Worm (Caenorhabditis elegans) whole organism, L4 larva: Measurements from ENCODE around the gene mrpl-4.

Experiments used
- F10B5.3 ChIP-seq: sonication (generic microtip); optimal IDR thresholded peaks from 2 replicates; lab custom pipeline; 2016; ENCODE audit warnings: mild to moderate bottlenecking, missing genetic modification characterization, missing compliant biosample characterization
- F26F4.8 ChIP-seq: fragments of 200-800 bp; sonication (Bioruptor generic); conservative IDR thresholded peaks from 2 replicates; pipeline ENCODE4 v1.3.6; 2022; ENCODE audit warnings: missing genetic modification characterization, missing compliant biosample characterization
- F49E8.2 ChIP-seq: sonication (generic microtip); optimal IDR thresholded peaks from 2 replicates; lab custom pipeline; 2016; ENCODE audit warnings: missing compliant biosample characterization, mild to moderate bottlenecking, missing genetic modification characterization, borderline replicate concordance
- T20F7.1 ChIP-seq: fragments of 200-800 bp; sonication (Bioruptor generic); optimal IDR thresholded peaks from 2 replicates; lab custom pipeline; 2018; ENCODE audit warnings: mild to moderate bottlenecking, missing genetic modification characterization, missing compliant biosample characterization
- ZK337.2 ChIP-seq: fragments of 200-800 bp; sonication (Bioruptor generic); IDR thresholded peaks from 2 replicates; pipeline ENCODE4 v1.3.6; 2022; ENCODE audit warnings: missing genetic modification reagents, missing genetic modification characterization, missing compliant biosample characterization
- arid-1 ChIP-seq: fragments of 200-800 bp; sonication (Bioruptor generic); conservative IDR thresholded peaks from 2 replicates; pipeline ENCODE4 v1.3.6; 2022; ENCODE audit warnings: missing genetic modification reagents, missing genetic modification characterization, missing compliant biosample characterization
- ceh-32 ChIP-seq: sonication (generic microtip); optimal IDR thresholded peaks from 2 replicates; lab custom pipeline; 2016; ENCODE audit warnings: mild to moderate bottlenecking, missing genetic modification characterization, missing compliant biosample characterization; ENCODE audit not compliant: poor library complexity
- daf-19 ChIP-seq: fragments of 200-800 bp; sonication (Bioruptor generic); conservative IDR thresholded peaks from 2 replicates; pipeline ENCODE4 v1.3.6; 2022; ENCODE audit warnings: missing genetic modification characterization, missing compliant biosample characterization
- dmd-6 ChIP-seq: fragments of 200-800 bp; sonication (Bioruptor generic); IDR thresholded peaks from 2 replicates; pipeline ENCODE4 v1.3.6; 2022; ENCODE audit warnings: missing genetic modification reagents, missing genetic modification characterization, missing compliant biosample characterization
- dmd-8 ChIP-seq: fragments of 200-800 bp; sonication (Bioruptor generic); IDR thresholded peaks from 2 replicates; pipeline ENCODE4 v1.3.6; 2022; ENCODE audit warnings: missing genetic modification characterization, missing compliant biosample characterization
- dmd-9 ChIP-seq: fragments of 200-800 bp; sonication (Bioruptor generic); IDR thresholded peaks from 2 replicates; pipeline ENCODE4 v1.3.6; 2022; ENCODE audit warnings: missing genetic modification reagents, missing genetic modification characterization, missing compliant biosample characterization
- dpl-1 ChIP-seq: fragments of 150-350 bp; optimal IDR thresholded peaks from 2 replicates; lab custom pipeline; 2014; ENCODE audit warnings: missing biosample characterization, missing genetic modification reagents, missing genetic modification characterization
- fos-1 ChIP-seq: fragments of 150-350 bp; optimal IDR thresholded peaks from 2 replicates; lab custom pipeline; 2014; ENCODE audit warnings: missing biosample characterization, missing genetic modification characterization
- hlh-11 ChIP-seq: fragments of 200-800 bp; sonication (Bioruptor generic); optimal IDR thresholded peaks from 2 replicates; lab custom pipeline; 2018; ENCODE audit warnings: mild to moderate bottlenecking, missing genetic modification characterization, missing compliant biosample characterization
- lim-7 ChIP-seq: fragments of 200-800 bp; sonication (Bioruptor generic); IDR thresholded peaks from 2 replicates; pipeline ENCODE4 v1.3.6; 2022; ENCODE audit warnings: missing genetic modification characterization, missing compliant biosample characterization
- lin-1 ChIP-seq: fragments of 200-800 bp; sonication (Bioruptor generic); IDR thresholded peaks from 2 replicates; pipeline ENCODE4 v1.3.6; 2022; ENCODE audit warnings: missing genetic modification reagents, missing genetic modification characterization, missing compliant biosample characterization
- lin-15B ChIP-seq: fragments of 150-350 bp; sonication (generic microtip); optimal IDR thresholded peaks from 3 replicates; lab custom pipeline; 2014; ENCODE audit warnings: missing biosample characterization, missing genetic modification characterization
- lin-38 ChIP-seq: fragments of 200-800 bp; sonication (Bioruptor generic); IDR thresholded peaks from 2 replicates; pipeline ENCODE4 v1.3.6; 2022; ENCODE audit warnings: missing genetic modification reagents, missing genetic modification characterization, missing compliant biosample characterization
- lir-3 ChIP-seq: sonication (generic microtip); optimal IDR thresholded peaks from 2 replicates; lab custom pipeline; 2016; ENCODE audit warnings: mild to moderate bottlenecking, missing genetic modification characterization, missing compliant biosample characterization
- mdt-29 ChIP-seq: fragments of 200-800 bp; sonication (Bioruptor generic); IDR thresholded peaks from 2 replicates; pipeline ENCODE4 v1.3.6; 2022; ENCODE audit warnings: missing genetic modification reagents, missing genetic modification characterization, missing compliant biosample characterization
- mep-1 ChIP-seq: fragments of 150-350 bp; sonication (generic microtip); optimal IDR thresholded peaks from 3 replicates; lab custom pipeline; 2014; ENCODE audit warnings: missing biosample characterization, missing genetic modification characterization
- mes-2 ChIP-seq: sonication (generic microtip); optimal IDR thresholded peaks from 2 replicates; lab custom pipeline; 2016; ENCODE audit warnings: missing genotype, mild to moderate bottlenecking, missing genetic modification characterization, missing compliant biosample characterization; ENCODE audit not compliant: poor library complexity, severe bottlenecking
- mxl-2 ChIP-seq: fragments of 200-800 bp; sonication (Bioruptor generic); conservative IDR thresholded peaks from 2 replicates; pipeline ENCODE4 v1.3.6; 2022; ENCODE audit warnings: missing genetic modification reagents, missing genetic modification characterization, missing compliant biosample characterization
- nhr-10 ChIP-seq: fragments of 150-350 bp; optimal IDR thresholded peaks from 2 replicates; lab custom pipeline; 2014; ENCODE audit warnings: missing biosample characterization, missing genetic modification characterization
- nhr-102 ChIP-seq: sonication (generic microtip); optimal IDR thresholded peaks from 2 replicates; lab custom pipeline; 2016; ENCODE audit warnings: mild to moderate bottlenecking, missing genetic modification characterization, moderate library complexity, missing compliant biosample characterization
- nhr-11 ChIP-seq: fragments of 150-350 bp; optimal IDR thresholded peaks from 2 replicates; lab custom pipeline; 2014; ENCODE audit warnings: missing biosample characterization, missing genetic modification characterization
- nhr-111 ChIP-seq: fragments of 200-800 bp; sonication (Bioruptor generic); optimal IDR thresholded peaks from 2 replicates; lab custom pipeline; 2018; ENCODE audit warnings: mild to moderate bottlenecking, missing genetic modification characterization, missing compliant biosample characterization
- nhr-25 ChIP-seq: sonication (generic microtip); optimal IDR thresholded peaks from 2 replicates; lab custom pipeline; 2017; ENCODE audit warnings: missing genetic modification characterization, mild to moderate bottlenecking, missing compliant biosample characterization, antibody characterized with exemption, moderate library complexity, borderline replicate concordance; ENCODE audit not compliant: insufficient read depth
- nhr-28 ChIP-seq: fragments of 150-350 bp; optimal IDR thresholded peaks from 2 replicates; lab custom pipeline; 2014; ENCODE audit warnings: missing biosample characterization, missing genetic modification characterization
- nhr-41 ChIP-seq: fragments of 200-800 bp; sonication (Bioruptor generic); IDR thresholded peaks from 2 replicates; pipeline ENCODE4 v1.3.6; 2022; ENCODE audit warnings: missing genetic modification reagents, missing genetic modification characterization, missing compliant biosample characterization
- nhr-48 ChIP-seq: sonication (generic microtip); optimal IDR thresholded peaks from 2 replicates; lab custom pipeline; 2016; ENCODE audit warnings: mild to moderate bottlenecking, missing genetic modification characterization, missing compliant biosample characterization
- nhr-6 ChIP-seq: fragments of 150-350 bp; optimal IDR thresholded peaks from 2 replicates; lab custom pipeline; 2014; ENCODE audit warnings: missing biosample characterization, missing genetic modification characterization
- pha-4 ChIP-seq, 2 experiments: fragments of 150-350 bp in 1 of 2; fragments of 200-800 bp in 1 of 2; sonication (Bioruptor generic) in 1 of 2; IDR thresholded peaks in 1 of 2; optimal IDR thresholded peaks in 1 of 2; 2 replicates each; pipeline versions ENCODE4 v1.3.6 to Lab custom; 2014 to 2022; ENCODE audit warnings: missing genetic modification characterization in 2 of 2, missing genetic modification reagents in 2 of 2, missing biosample characterization in 1 of 2, missing compliant biosample characterization in 1 of 2
- pqm-1 ChIP-seq: sonication (generic microtip); optimal IDR thresholded peaks from 2 replicates; lab custom pipeline; 2017; ENCODE audit warnings: missing biosample characterization, missing genetic modification characterization
- sdz-12 ChIP-seq: fragments of 200-800 bp; sonication (Bioruptor generic); optimal IDR thresholded peaks from 2 replicates; lab custom pipeline; 2018; ENCODE audit warnings: mild to moderate bottlenecking, missing genetic modification characterization, missing compliant biosample characterization
- skn-1 ChIP-seq: fragments of 150-350 bp; optimal IDR thresholded peaks from 2 replicates; lab custom pipeline; 2014; ENCODE audit warnings: missing biosample characterization, missing genetic modification characterization
- snpc-1.2 ChIP-seq: fragments of 200-800 bp; sonication (Bioruptor generic); IDR thresholded peaks from 2 replicates; pipeline ENCODE4 v1.3.6; 2022; ENCODE audit warnings: missing genetic modification reagents, missing genetic modification characterization, missing compliant biosample characterization
- tra-1 ChIP-seq: fragments of 200-800 bp; sonication (Bioruptor generic); IDR thresholded peaks from 2 replicates; pipeline ENCODE4 v1.3.6; 2022; ENCODE audit warnings: missing genetic modification reagents, missing genetic modification characterization, missing compliant biosample characterization
- unc-130 ChIP-seq: sonication (generic microtip); optimal IDR thresholded peaks from 2 replicates; lab custom pipeline; 2016; ENCODE audit warnings: missing genetic modification reagents, missing genetic modification characterization, missing compliant biosample characterization
- unc-39 ChIP-seq: sonication (generic microtip); optimal IDR thresholded peaks from 2 replicates; lab custom pipeline; 2017; ENCODE audit warnings: missing biosample characterization, missing genetic modification characterization
- unc-62 ChIP-seq, 3 experiments: fragments of 150-350 bp in 1 of 3; sonication (generic microtip); optimal IDR thresholded peaks in 2 of 3; peaks in 1 of 3; 1 replicate in 1 of 3; 2 replicates in 2 of 3; lab custom pipeline; 2014 to 2017; ENCODE audit warnings: missing biosample characterization in 3 of 3, missing genetic modification characterization in 3 of 3, missing genetic modification reagents in 3 of 3, missing genotype in 1 of 3
- vab-7 ChIP-seq: fragments of 200-800 bp; sonication (Bioruptor generic); IDR thresholded peaks from 2 replicates; pipeline ENCODE4 v1.3.6; 2022; ENCODE audit warnings: missing genetic modification reagents, missing genetic modification characterization, missing compliant biosample characterization
- zag-1 ChIP-seq: fragments of 150-350 bp; optimal IDR thresholded peaks from 2 replicates; lab custom pipeline; 2014; ENCODE audit warnings: missing biosample characterization, missing genetic modification characterization
- zfp-2 ChIP-seq: sonication (generic microtip); optimal IDR thresholded peaks from 2 replicates; lab custom pipeline; 2016; ENCODE audit warnings: mild to moderate bottlenecking, missing genetic modification characterization, missing compliant biosample characterization
- ztf-7 ChIP-seq: fragments of 150-350 bp; optimal IDR thresholded peaks from 2 replicates; lab custom pipeline; 2014; ENCODE audit warnings: missing biosample characterization, missing genetic modification characterization

mrpl-4 gene

DNA sequence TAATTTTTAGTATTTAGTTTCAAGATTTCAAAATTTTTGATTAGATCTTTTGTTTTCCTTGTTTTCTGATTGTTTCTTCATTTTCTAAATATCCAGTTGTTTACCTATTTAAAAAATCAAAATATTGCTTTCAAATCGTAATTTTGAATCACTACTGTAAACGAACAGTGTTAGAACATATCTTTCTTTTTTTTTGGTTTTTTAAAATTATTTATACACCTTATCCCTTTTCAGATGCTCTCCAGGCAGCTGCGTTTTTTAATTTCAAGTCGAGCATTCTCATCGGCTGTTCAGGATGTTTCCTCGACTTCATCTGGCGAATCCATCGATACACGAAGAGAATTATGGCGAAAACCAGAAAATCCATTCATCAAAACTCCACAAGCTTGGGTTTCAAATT, at the start of gene mrpl-4:
Gene mrpl-4, plus strand, starts transcription at position 235 of the 400 bp plus-strand sequence.
- TF ChIP-seq sdz-12 (no peak), lin-38 (0 out of 2 replicates have a peak, but pooled peaks have one; percentile 22), vab-7 (GFP tag; lab: Robert Waterston, UW) (no peak), unc-62 (GFP tag; optimal IDR thresholded peaks at IDR 0.05 in 1 of 2; lab: Kevin White, UChicago) (peak in 1 of 2 experiments; percentile 91), unc-62 (tag; optimal IDR thresholded peaks at IDR 0.05; lab: Kevin White, UChicago) (no peak)

DNA sequence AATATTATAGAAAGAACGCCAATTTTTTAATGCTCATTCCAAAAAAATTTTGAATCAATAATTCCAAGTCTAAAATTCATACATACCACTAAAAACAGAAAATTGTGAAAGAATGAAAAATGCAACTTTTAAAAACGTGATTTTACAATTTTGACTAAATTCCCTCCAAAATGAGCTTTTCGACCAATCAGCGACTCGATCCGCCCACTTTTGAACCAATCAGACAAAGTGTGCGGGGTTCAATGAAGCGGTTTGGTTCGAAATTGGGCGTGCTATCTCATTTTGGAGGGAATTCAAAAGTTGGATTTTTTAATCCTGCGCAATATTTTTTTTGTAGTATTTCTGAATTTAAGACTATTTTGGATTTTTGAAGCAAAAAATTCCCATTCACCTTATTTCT, 49.8 kb upstream of the mrpl-4 start:
- TF ChIP-seq snpc-1.2 (GFP tag; lab: Robert Waterston, UW) (no peak), nhr-111 (GFP tag; lab: Kevin White, UChicago) (no peak), arid-1 (GFP tag; lab: Robert Waterston, UW) (no peak), nhr-6 (tag; lab: Kevin White, UChicago) (no peak), fos-1 (no peak), T20F7.1 (GFP tag; lab: Kevin White, UChicago) (no peak), mxl-2 (GFP tag; lab: Robert Waterston, UW) (no peak), hlh-11 (no peak), nhr-10 (tag; lab: Kevin White, UChicago) (no peak), F26F4.8 (GFP tag; lab: Robert Waterston, UW) (no peak), nhr-102 (tag; lab: Kevin White, UChicago) (no peak), ZK337.2 (no peak), unc-130 (no peak), zag-1 (no peak), ceh-32 (tag; lab: Kevin White, UChicago) (no peak), nhr-28 (no peak), nhr-11 (no peak), skn-1 (no peak)
- TF ChIP-seq, all 104 proteins: peak for 0

DNA sequence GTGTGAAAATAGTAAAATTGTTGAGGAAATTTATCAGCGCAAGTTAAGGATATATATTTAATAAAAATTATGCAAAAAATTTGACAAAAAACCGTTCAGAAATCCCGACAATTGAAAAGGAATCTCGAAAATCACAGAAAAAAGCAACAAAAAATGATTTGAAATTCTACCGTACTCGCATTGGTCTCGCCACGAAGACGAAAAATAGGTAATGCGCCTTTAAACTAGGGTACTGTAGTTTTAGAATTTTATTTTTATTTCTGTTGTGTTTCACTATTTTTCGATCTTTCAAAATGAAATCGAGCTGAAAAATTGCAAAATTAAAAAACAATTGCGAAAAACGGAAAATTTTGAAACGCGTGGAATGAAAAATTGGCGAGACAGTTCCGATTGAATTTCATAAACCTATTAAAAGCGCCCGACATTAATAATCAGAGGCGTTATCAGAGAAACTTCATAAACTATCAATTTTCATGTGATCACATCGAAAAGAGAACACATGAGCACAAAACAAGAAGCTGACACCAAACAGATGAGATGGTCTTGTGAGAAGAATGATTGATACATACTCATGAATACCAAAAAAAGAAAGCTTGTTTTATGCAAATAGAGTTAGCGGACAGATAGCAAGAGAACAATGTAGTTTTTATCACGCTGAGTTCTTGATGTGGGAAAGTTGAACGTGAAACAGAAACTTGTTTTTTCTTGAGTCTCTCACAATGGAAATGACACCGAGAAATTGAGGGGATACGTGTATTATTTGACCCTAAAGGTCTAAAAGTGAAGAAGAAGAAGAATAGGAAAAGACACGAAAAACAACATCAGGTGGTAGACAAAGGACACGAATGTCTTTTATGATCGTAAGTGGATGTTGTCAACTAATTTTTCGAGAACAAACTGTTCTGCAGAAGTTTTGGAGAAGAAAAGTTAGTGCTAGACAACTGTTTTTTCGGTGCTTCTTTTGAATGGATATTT, 41.9 kb upstream of the mrpl-4 start:
- TF ChIP-seq lir-3 (tag; lab: Kevin White, UChicago), result no peak
- TF ChIP-seq skn-1, result no peak
- TF ChIP-seq F10B5.3, result no peak
- TF ChIP-seq mes-2, result peak; percentile 19
- no peak for TF ChIP-seq dpl-1 (GFP tag; lab: Kevin White, UChicago)
- peak; percentile 12 for TF ChIP-seq F49E8.2
- no peak for TF ChIP-seq unc-39 (tag; lab: Kevin White, UChicago)
- TF ChIP-seq dmd-8, result no peak
- no peak for TF ChIP-seq ztf-7 (tag; lab: Kevin White, UChicago)
- no peak for TF ChIP-seq zfp-2 (tag; lab: Kevin White, UChicago)
- no peak for TF ChIP-seq daf-19 (GFP tag; lab: Robert Waterston, UW)
- no peak for TF ChIP-seq nhr-25 (tag; lab: Kevin White, UChicago)
- no peak for TF ChIP-seq nhr-102 (tag; lab: Kevin White, UChicago)
- no peak for TF ChIP-seq dmd-9 (GFP tag; lab: Robert Waterston, UW)
- TF ChIP-seq dmd-6 (GFP tag; lab: Robert Waterston, UW), result peak; percentile 86
- 0 out of 2 replicates have a peak, but pooled peaks have one; percentile 46 for TF ChIP-seq tra-1 (GFP tag; lab: Robert Waterston, UW)
- TF ChIP-seq mdt-29 (GFP tag; lab: Robert Waterston, UW), result no peak
- no peak for TF ChIP-seq lim-7
- TF ChIP-seq nhr-41 (GFP tag; lab: Robert Waterston, UW), result no peak
- TF ChIP-seq pha-4 (GFP tag; IDR thresholded peaks at IDR 0.05; lab: Robert Waterston, UW), result 0 out of 2 replicates have a peak, but pooled peaks have one; percentile 13
- no peak for TF ChIP-seq pha-4 (tag; optimal IDR thresholded peaks at IDR 0.05; lab: Kevin White, UChicago)
- peak; percentile 53 for TF ChIP-seq pqm-1 (tag; lab: Kevin White, UChicago)
- TF ChIP-seq nhr-48 (tag; lab: Kevin White, UChicago), result peak; percentile 46
- TF ChIP-seq mep-1 (tag; lab: Kevin White, UChicago), result peak; percentile 39
- peak; percentile 46; the same call in 1 of the 2 replicates for TF ChIP-seq lin-1 (GFP tag; lab: Robert Waterston, UW)
- TF ChIP-seq lin-15B (tag; lab: Kevin White, UChicago), result no peak
